Fruit fly (Drosophila melanogaster) whole organism, pupa: ENCODE results near the gene CG12689.

Source experiments
- CG10348 ChIP-seq: fragments of 200-800 bp; sonication (Bioruptor generic); IDR thresholded peaks from 2 replicates; pipeline ENCODE4 v1.3.6; 2022; ENCODE audit warnings: missing biosample characterization, missing genetic modification characterization
- CG12605 ChIP-seq: fragments of 200-800 bp; sonication (Bioruptor generic); IDR thresholded peaks from 2 replicates; pipeline ENCODE4 v1.3.6; 2022; ENCODE audit warnings: missing biosample characterization, missing genetic modification characterization
- CG13204 ChIP-seq: fragments of 200-800 bp; sonication (Bioruptor generic); optimal IDR thresholded peaks from 2 replicates; lab custom pipeline; 2018; ENCODE audit warnings: missing biosample characterization, mild to moderate bottlenecking, missing genetic modification characterization, moderate library complexity
- CG14655 ChIP-seq: fragments of 200-800 bp; sonication (Bioruptor generic); optimal IDR thresholded peaks from 3 replicates; lab custom pipeline; 2017; ENCODE audit warnings: mild to moderate bottlenecking, missing biosample characterization, missing genetic modification reagents, missing genetic modification characterization
- CG15710 ChIP-seq: fragments of 200-800 bp; sonication (Bioruptor generic); optimal IDR thresholded peaks from 2 replicates; lab custom pipeline; 2018; ENCODE audit warnings: missing biosample characterization, mild to moderate bottlenecking, missing genetic modification characterization, moderate library complexity
- CG17806 ChIP-seq: fragments of 200-800 bp; sonication (Bioruptor generic); optimal IDR thresholded peaks from 2 replicates; lab custom pipeline; 2018; ENCODE audit warnings: missing biosample characterization, mild to moderate bottlenecking, missing genetic modification characterization, moderate library complexity
- CG32121 ChIP-seq: fragments of 200-800 bp; sonication (Bioruptor generic); IDR thresholded peaks from 2 replicates; pipeline ENCODE4 v1.3.6; 2022; ENCODE audit warnings: missing biosample characterization, missing genetic modification characterization
- CG34367 ChIP-seq: fragments of 200-800 bp; sonication (Bioruptor generic); optimal IDR thresholded peaks from 2 replicates; lab custom pipeline; 2018; ENCODE audit warnings: missing biosample characterization, mild to moderate bottlenecking, missing genetic modification characterization
- CG4496 ChIP-seq: fragments of 200-800 bp; sonication (Bioruptor generic); IDR thresholded peaks from 3 replicates; pipeline ENCODE4 v1.3.6; 2022; ENCODE audit warnings: missing biosample characterization, missing genetic modification characterization
- CG8159 ChIP-seq: fragments of 200-800 bp; sonication (Bioruptor generic); optimal IDR thresholded peaks from 3 replicates; lab custom pipeline; 2018; ENCODE audit warnings: missing biosample characterization, mild to moderate bottlenecking, missing genetic modification characterization, moderate library complexity
- CG8301 ChIP-seq: fragments of 200-800 bp; sonication (Bioruptor generic); optimal IDR thresholded peaks from 2 replicates; lab custom pipeline; 2018; ENCODE audit warnings: missing biosample characterization, mild to moderate bottlenecking, missing genetic modification characterization
- CG9948 ChIP-seq: fragments of 200-800 bp; sonication (Bioruptor generic); optimal IDR thresholded peaks from 2 replicates; lab custom pipeline; 2018; ENCODE audit warnings: missing biosample characterization, mild to moderate bottlenecking, missing genetic modification characterization, moderate library complexity
- D1 ChIP-seq: fragments of 200-800 bp; sonication (Bioruptor generic); optimal IDR thresholded peaks from 2 replicates; lab custom pipeline; 2018; ENCODE audit warnings: missing biosample characterization, mild to moderate bottlenecking, missing genetic modification characterization, moderate library complexity
- EcR ChIP-seq: fragments of 200-800 bp; sonication (Bioruptor generic); optimal IDR thresholded peaks from 3 replicates; lab custom pipeline; 2019; ENCODE audit warnings: missing biosample characterization, missing genetic modification characterization, mild to moderate bottlenecking, moderate library complexity, missing genetic modification reagents
- Ets98B ChIP-seq: fragments of 200-800 bp; sonication (Bioruptor generic); IDR thresholded peaks from 2 replicates; pipeline ENCODE4 v1.3.6; 2022; ENCODE audit warnings: missing biosample characterization, missing genetic modification characterization
- Pif1A ChIP-seq: fragments of 200-800 bp; sonication (Bioruptor generic); optimal IDR thresholded peaks from 3 replicates; lab custom pipeline; 2016; ENCODE audit warnings: missing biosample characterization, missing genetic modification characterization
- Pif1B ChIP-seq: fragments of 200-800 bp; sonication (Bioruptor generic); optimal IDR thresholded peaks from 3 replicates; lab custom pipeline; 2016; ENCODE audit warnings: missing biosample characterization, missing genetic modification characterization
- Snoo ChIP-seq: fragments of 200-800 bp; sonication (Bioruptor generic); optimal IDR thresholded peaks from 3 replicates; lab custom pipeline; 2017; ENCODE audit warnings: missing biosample characterization, mild to moderate bottlenecking, missing genetic modification characterization, inconsistent platforms
- fd96Ca ChIP-seq: fragments of 200-800 bp; sonication (Bioruptor generic); IDR thresholded peaks from 3 replicates; pipeline ENCODE4 v1.3.6; 2022; ENCODE audit warnings: missing biosample characterization, missing genetic modification characterization
- gl ChIP-seq: fragments of 200-800 bp; sonication (Bioruptor generic); optimal IDR thresholded peaks from 2 replicates; lab custom pipeline; 2018; ENCODE audit warnings: missing biosample characterization, mild to moderate bottlenecking, missing genetic modification characterization
- rn ChIP-seq: fragments of 200-800 bp; sonication (Bioruptor generic); IDR thresholded peaks from 2 replicates; pipeline ENCODE4 v1.3.6; 2022; ENCODE audit warnings: missing biosample characterization, missing genetic modification characterization

The CG12689 gene

DNA sequence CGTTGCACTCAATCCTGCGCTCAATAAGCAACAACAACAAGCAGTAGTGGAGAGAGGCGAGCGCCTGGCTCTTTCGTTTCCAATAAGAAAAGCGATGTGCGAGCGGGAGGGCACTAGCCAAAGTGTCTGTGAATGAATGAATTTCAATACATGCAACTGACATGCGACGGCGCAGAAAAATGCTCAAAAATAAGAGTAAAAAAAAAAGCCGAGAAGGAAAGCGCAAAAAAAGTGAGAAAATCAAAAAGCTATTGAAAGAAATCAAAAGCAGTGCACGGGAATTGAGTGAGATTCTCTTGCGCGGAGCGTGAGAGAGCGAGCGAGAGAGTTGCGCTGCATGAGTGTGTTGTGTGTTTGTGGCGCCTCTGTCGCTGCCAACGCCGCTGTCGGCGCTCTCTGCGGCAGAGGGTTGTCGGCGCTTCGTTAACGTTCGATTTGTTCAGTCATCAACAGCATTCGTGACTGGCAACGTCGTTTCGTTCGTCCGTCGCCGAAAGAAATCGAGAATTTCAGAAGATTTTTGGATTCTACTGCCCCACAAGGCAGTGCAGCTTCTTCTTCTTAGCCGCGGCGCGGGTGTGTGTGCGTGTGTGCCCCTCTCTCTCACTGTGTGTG lies 22.2 kb upstream of the CG12689 start, which contains the start of gene ct:
ct (plus strand) TSS at position 438 of the 615 bp plus-strand sequence.
- TF ChIP-seq CG17806 (tag; lab: Kevin White, UChicago): peak; percentile 52
- TF ChIP-seq CG8159: peak; percentile 67
- TF ChIP-seq CG15710 (tag; lab: Kevin White, UChicago): peak; percentile 77
- peak; percentile 65 for TF ChIP-seq CG8301 (tag; lab: Kevin White, UChicago)
- peak; percentile 78 for TF ChIP-seq Pif1B (GFP tag; lab: Kevin White, UChicago)
- peak; percentile 82 for TF ChIP-seq CG32121
- TF ChIP-seq CG13204 (GFP tag; lab: Kevin White, UChicago): peak; percentile 75
- TF ChIP-seq D1 (tag; lab: Kevin White, UChicago): peak; percentile 23
- TF ChIP-seq CG14655 (GFP tag; lab: Kevin White, UChicago): peak; percentile 80
- TF ChIP-seq EcR (GFP tag; lab: Kevin White, UChicago): peak; percentile 29
- TF ChIP-seq CG4496 (GFP tag; lab: Robert Waterston, UW): peak; percentile 92
- peak; percentile 69 for TF ChIP-seq CG34367 (tag; lab: Kevin White, UChicago)
- peak; percentile 37; the same call in 1 of the 2 replicates for TF ChIP-seq rn (GFP tag; lab: Robert Waterston, UW)
- peak; percentile 85 for TF ChIP-seq fd96Ca (GFP tag; lab: Robert Waterston, UW)
- TF ChIP-seq gl (tag; lab: Kevin White, UChicago): peak; percentile 89
- peak; percentile 95 for TF ChIP-seq CG12605 (GFP tag; lab: Robert Waterston, UW)
- peak; percentile 76 for TF ChIP-seq Pif1A (GFP tag; lab: Kevin White, UChicago)
- TF ChIP-seq Snoo (tag; lab: Kevin White, UChicago): peak; percentile 66
- TF ChIP-seq CG9948 (tag; lab: Kevin White, UChicago): peak; percentile 57
- no peak for TF ChIP-seq CG10348 (GFP tag; lab: Robert Waterston, UW)
- TF ChIP-seq Ets98B (GFP tag; lab: Robert Waterston, UW): peak; percentile 83

dm6 chrX:7606362-7606761 lies 20.4 kb upstream of the CG12689 start:
- TF ChIP-seq CG12605 (GFP tag; lab: Robert Waterston, UW) (no peak), CG17806 (tag; lab: Kevin White, UChicago) (no peak)

dm6 chrX:7605669-7606068 lies 19.7 kb upstream of the CG12689 start:
- TF ChIP-seq CG8159: peak; percentile 60
- peak; percentile 82 for TF ChIP-seq fd96Ca (GFP tag; lab: Robert Waterston, UW)
- peak; percentile 46 for TF ChIP-seq CG17806 (tag; lab: Kevin White, UChicago)
- TF ChIP-seq EcR (GFP tag; lab: Kevin White, UChicago): peak; percentile 20
- peak; percentile 75 for TF ChIP-seq Pif1A (GFP tag; lab: Kevin White, UChicago)
- TF ChIP-seq CG15710 (tag; lab: Kevin White, UChicago): peak; percentile 62
- peak; percentile 88 for TF ChIP-seq gl (tag; lab: Kevin White, UChicago)
- peak; percentile 82 for TF ChIP-seq Ets98B (GFP tag; lab: Robert Waterston, UW)
- TF ChIP-seq CG34367 (tag; lab: Kevin White, UChicago): peak; percentile 67
- peak; percentile 29 for TF ChIP-seq CG9948 (tag; lab: Kevin White, UChicago)
- TF ChIP-seq CG32121: peak; percentile 84
- TF ChIP-seq Snoo (tag; lab: Kevin White, UChicago): peak; percentile 52
- peak; percentile 50 for TF ChIP-seq CG8301 (tag; lab: Kevin White, UChicago)
- TF ChIP-seq CG4496 (GFP tag; lab: Robert Waterston, UW): peak; percentile 94
- TF ChIP-seq rn (GFP tag; lab: Robert Waterston, UW): peak; percentile 68; the same call in 1 of the 2 replicates
- peak; percentile 91 for TF ChIP-seq CG12605 (GFP tag; lab: Robert Waterston, UW)
- no peak for TF ChIP-seq D1 (tag; lab: Kevin White, UChicago)
- TF ChIP-seq CG14655 (GFP tag; lab: Kevin White, UChicago): peak; percentile 72
- peak; percentile 76 for TF ChIP-seq CG13204 (GFP tag; lab: Kevin White, UChicago)
- TF ChIP-seq CG10348 (GFP tag; lab: Robert Waterston, UW): no peak
- TF ChIP-seq Pif1B (GFP tag; lab: Kevin White, UChicago): peak; percentile 69

dm6 chrX:7604503-7604969 lies 18.6 kb upstream of the CG12689 start:
- peak; percentile 97 for TF ChIP-seq Pif1A (GFP tag; lab: Kevin White, UChicago)
- peak; percentile 89 for TF ChIP-seq CG8159
- TF ChIP-seq D1 (tag; lab: Kevin White, UChicago): peak; percentile 90
- peak; percentile 98 for TF ChIP-seq CG4496 (GFP tag; lab: Robert Waterston, UW)
- peak; percentile 99 for TF ChIP-seq CG12605 (GFP tag; lab: Robert Waterston, UW)
- TF ChIP-seq CG8301 (tag; lab: Kevin White, UChicago): peak; percentile 88
- peak; percentile 96 for TF ChIP-seq CG13204 (GFP tag; lab: Kevin White, UChicago)
- peak; percentile 92 for TF ChIP-seq CG15710 (tag; lab: Kevin White, UChicago)
- peak; percentile 95 for TF ChIP-seq Pif1B (GFP tag; lab: Kevin White, UChicago)
- TF ChIP-seq CG14655 (GFP tag; lab: Kevin White, UChicago): peak; percentile 95
- TF ChIP-seq CG9948 (tag; lab: Kevin White, UChicago): peak; percentile 85
- TF ChIP-seq fd96Ca (GFP tag; lab: Robert Waterston, UW): peak; percentile 96
- peak; percentile 69 for TF ChIP-seq EcR (GFP tag; lab: Kevin White, UChicago)
- no peak for TF ChIP-seq CG10348 (GFP tag; lab: Robert Waterston, UW)
- peak; percentile 99 for TF ChIP-seq gl (tag; lab: Kevin White, UChicago)
- TF ChIP-seq CG32121: peak; percentile 95
- peak; percentile 96 for TF ChIP-seq CG34367 (tag; lab: Kevin White, UChicago)
- TF ChIP-seq rn (GFP tag; lab: Robert Waterston, UW): peak; percentile 88
- peak; percentile 91 for TF ChIP-seq Snoo (tag; lab: Kevin White, UChicago)
- TF ChIP-seq CG17806 (tag; lab: Kevin White, UChicago): peak; percentile 86
- peak; percentile 96 for TF ChIP-seq Ets98B (GFP tag; lab: Robert Waterston, UW)
